Worm (Caenorhabditis elegans) whole organism, young adult: ENCODE measurements around the gene F14H3.3.

Experiments
- Y95B8A.8 ChIP-seq: fragments of 200-800 bp; sonication (Bioruptor generic); IDR thresholded peaks from 2 replicates; pipeline ENCODE4 v1.3.6; 2022; ENCODE audit warnings: missing genetic modification reagents, missing genetic modification characterization, missing compliant biosample characterization
- ama-1 ChIP-seq, 3 experiments: fragments of 150-350 bp in 1 of 3; sonication (generic microtip) in 2 of 3; optimal IDR thresholded peaks; 2 replicates each; lab custom pipeline; 2014 to 2018; ENCODE audit warnings: missing biosample characterization in 2 of 3, missing genetic modification characterization in 2 of 3, missing genetic modification reagents in 2 of 3

- TF ChIP-seq ama-1 (optimal IDR thresholded peaks at IDR 0.05; lab: Kevin White, UChicago) (no peak), ama-1 (GFP tag; optimal IDR thresholded peaks at IDR 0.05; lab: Kevin White, UChicago) (no peak), Y95B8A.8 (no peak)
These were observed 21.7 kb downstream of the F14H3.3 start, which contains the start of gene T10C6.7 for ce11 chrV:16031571-16031970.
